Worm (Caenorhabditis elegans) whole organism, L2 larva: ENCODE measurements around the gene dnc-3.

Experiments used
- ceh-16 ChIP-seq: fragments of 150-350 bp; optimal IDR thresholded peaks from 2 replicates; lab custom pipeline; 2014; ENCODE audit warnings: missing biosample characterization, missing genetic modification characterization
- elt-3 ChIP-seq: sonication (generic microtip); optimal IDR thresholded peaks from 2 replicates; lab custom pipeline; 2017; ENCODE audit warnings: missing biosample characterization, missing genetic modification characterization
- fos-1 ChIP-seq: fragments of 150-350 bp; optimal IDR thresholded peaks from 2 replicates; lab custom pipeline; 2014; ENCODE audit warnings: missing biosample characterization, missing genetic modification characterization
- lin-13 ChIP-seq: fragments of 150-350 bp; optimal IDR thresholded peaks from 2 replicates; lab custom pipeline; 2014; ENCODE audit warnings: missing biosample characterization, missing genetic modification reagents, missing genetic modification characterization
- mdl-1 ChIP-seq, 2 experiments: fragments of 150-350 bp in 1 of 2; sonication (generic microtip) in 1 of 2; optimal IDR thresholded peaks; 2 replicates each; lab custom pipeline; 2017; ENCODE audit warnings: missing biosample characterization in 2 of 2, missing genetic modification characterization in 2 of 2
- nhr-12 ChIP-seq: fragments of 150-350 bp; optimal IDR thresholded peaks from 2 replicates; lab custom pipeline; 2014; ENCODE audit warnings: missing biosample characterization, missing genetic modification characterization
- nhr-6 ChIP-seq: fragments of 150-350 bp; optimal IDR thresholded peaks from 2 replicates; lab custom pipeline; 2014; ENCODE audit warnings: missing biosample characterization, missing genetic modification characterization
- ztf-4 ChIP-seq: fragments of 150-350 bp; optimal IDR thresholded peaks from 2 replicates; lab custom pipeline; 2014; ENCODE audit warnings: missing biosample characterization, missing genetic modification characterization

DNA sequence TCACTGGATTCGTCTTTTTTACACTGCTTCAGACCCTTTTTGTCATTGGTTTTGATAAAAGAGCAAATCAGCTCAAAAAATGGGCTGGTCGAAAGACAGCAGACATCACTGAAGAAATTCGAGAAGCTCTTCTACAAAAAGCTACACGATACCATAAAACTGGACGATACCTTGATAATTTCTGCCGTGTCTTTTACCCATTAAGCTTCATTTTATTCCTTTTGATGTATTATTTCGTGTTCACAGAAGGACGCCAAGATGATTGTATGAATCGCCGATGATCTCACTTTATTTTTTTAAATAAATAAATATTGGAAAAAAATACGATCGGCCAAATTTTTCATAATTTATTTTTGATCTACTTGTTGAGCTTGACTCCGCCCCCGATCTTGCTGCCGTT, 13.5 kb downstream of the dnc-3 start:
- TF ChIP-seq elt-3 (tag; lab: Kevin White, UChicago) = no peak
- no peak for TF ChIP-seq mdl-1 (tag; optimal IDR thresholded peaks at IDR 0.05; lab: Kevin White, UChicago)
- no peak for TF ChIP-seq fos-1 (tag; lab: Kevin White, UChicago)
- TF ChIP-seq nhr-6 (tag; lab: Kevin White, UChicago) = no peak
- no peak for TF ChIP-seq ztf-4
- no peak for TF ChIP-seq ceh-16
- TF ChIP-seq nhr-12 (tag; lab: Kevin White, UChicago) = no peak
- no peak for TF ChIP-seq lin-13
